Fruit fly (Drosophila melanogaster) whole organism, embryonic: ENCODE data around the gene sosie.
A peak's percentile ranks its signal among the peaks of the same experiment; 100 is the strongest.

ENCODE experiments used
- CG1024 ChIP-seq: fragments of 200-800 bp; sonication (Bioruptor generic); IDR thresholded peaks from 2 replicates; pipeline ENCODE4 v1.3.6; 2022; ENCODE audit warnings: missing biosample characterization, missing genetic modification characterization
- CG10267 ChIP-seq: fragments of 200-800 bp; sonication (Bioruptor generic); optimal IDR thresholded peaks from 2 replicates; lab custom pipeline; 2018; ENCODE audit warnings: missing biosample characterization, mild to moderate bottlenecking, missing genetic modification characterization, moderate library complexity
- CG10543 ChIP-seq: fragments of 200-800 bp; sonication (Bioruptor generic); optimal IDR thresholded peaks from 3 replicates; lab custom pipeline; 2017; ENCODE audit warnings: missing biosample characterization, mild to moderate bottlenecking, missing genetic modification characterization, moderate library complexity
- CG10959 ChIP-seq: fragments of 200-800 bp; sonication (Bioruptor generic); IDR thresholded peaks from 2 replicates; pipeline ENCODE4 v1.3.6; 2022; ENCODE audit warnings: missing biosample characterization, missing genetic modification characterization
- CG11398 ChIP-seq: fragments of 200-800 bp; sonication (Bioruptor generic); optimal IDR thresholded peaks from 2 replicates; lab custom pipeline; 2016; ENCODE audit warnings: missing biosample characterization, missing genetic modification characterization
- CG13287 ChIP-seq: fragments of 200-800 bp; sonication (Bioruptor generic); IDR thresholded peaks from 2 replicates; pipeline ENCODE4 v1.3.6; 2022; ENCODE audit warnings: missing biosample characterization, missing genetic modification characterization; ENCODE audit not compliant: partially characterized antibody
- CG13296 ChIP-seq: fragments of 200-800 bp; sonication (Bioruptor generic); optimal IDR thresholded peaks from 3 replicates; lab custom pipeline; 2018; ENCODE audit warnings: missing biosample characterization, mild to moderate bottlenecking, missing genetic modification characterization
- CG13775 ChIP-seq: fragments of 200-800 bp; sonication (Bioruptor generic); optimal IDR thresholded peaks from 3 replicates; lab custom pipeline; 2017; ENCODE audit warnings: missing biosample characterization, mild to moderate bottlenecking, missing genetic modification characterization
- CG1529 ChIP-seq: fragments of 200-800 bp; sonication (Bioruptor generic); optimal IDR thresholded peaks from 3 replicates; lab custom pipeline; 2018; ENCODE audit warnings: missing biosample characterization, missing genetic modification characterization
- CG1602 ChIP-seq: fragments of 200-800 bp; sonication (Bioruptor generic); optimal IDR thresholded peaks from 3 replicates; lab custom pipeline; 2016; ENCODE audit warnings: missing biosample characterization, missing genetic modification characterization
- CG16779 ChIP-seq: fragments of 200-800 bp; sonication (Bioruptor generic); IDR thresholded peaks from 2 replicates; pipeline ENCODE4 v1.3.6; 2022; ENCODE audit warnings: missing biosample characterization, missing genetic modification characterization
- CG17912 ChIP-seq: fragments of 200-800 bp; sonication (Bioruptor generic); optimal IDR thresholded peaks from 2 replicates; lab custom pipeline; 2018; ENCODE audit warnings: missing biosample characterization, mild to moderate bottlenecking, missing genetic modification characterization
- CG2202 ChIP-seq: fragments of 200-800 bp; sonication (Bioruptor generic); optimal IDR thresholded peaks from 2 replicates; lab custom pipeline; 2018; ENCODE audit warnings: missing biosample characterization, mild to moderate bottlenecking, missing genetic modification characterization
- CG30020 ChIP-seq: fragments of 200-800 bp; optimal IDR thresholded peaks from 2 replicates; lab custom pipeline; 2019; ENCODE audit warnings: missing biosample characterization, mild to moderate bottlenecking, missing genetic modification characterization, moderate library complexity
- CG42726 ChIP-seq: fragments of 200-800 bp; sonication (Bioruptor generic); IDR thresholded peaks from 2 replicates; pipeline ENCODE4 v1.3.6; 2022; ENCODE audit warnings: missing biosample characterization, missing genetic modification characterization; ENCODE audit not compliant: partially characterized antibody
- CG4854 ChIP-seq: fragments of 200-800 bp; sonication (Bioruptor generic); optimal IDR thresholded peaks from 2 replicates; lab custom pipeline; 2016; ENCODE audit warnings: missing biosample characterization, missing genetic modification characterization, inconsistent platforms
- CG5953 ChIP-seq: fragments of 200-800 bp; sonication (Bioruptor generic); IDR thresholded peaks from 2 replicates; pipeline ENCODE4 v1.3.6; 2022; ENCODE audit warnings: missing biosample characterization, missing genetic modification characterization
- CG6272 ChIP-seq: fragments of 200-800 bp; sonication (Bioruptor generic); IDR thresholded peaks from 2 replicates; pipeline ENCODE4 v1.3.6; 2022; ENCODE audit warnings: missing biosample characterization, missing genetic modification characterization
- CG6654 ChIP-seq: fragments of 200-800 bp; sonication (Bioruptor generic); optimal IDR thresholded peaks from 2 replicates; lab custom pipeline; 2017; ENCODE audit warnings: missing biosample characterization, mild to moderate bottlenecking, missing genetic modification characterization
- CG8089 ChIP-seq: fragments of 200-800 bp; sonication (Bioruptor generic); optimal IDR thresholded peaks from 3 replicates; lab custom pipeline; 2016; ENCODE audit warnings: missing biosample characterization, missing genetic modification characterization
- Dfd ChIP-seq, 2 experiments: fragments of >200 bp; optimal IDR thresholded peaks; 2 replicates each; lab custom pipeline; 2017; ENCODE audit warnings: missing biosample characterization in 2 of 2, missing genetic modification characterization in 2 of 2
- Dip3 ChIP-seq: fragments of 200-800 bp; sonication (Bioruptor generic); optimal IDR thresholded peaks from 3 replicates; lab custom pipeline; 2016; ENCODE audit warnings: missing biosample characterization, missing genetic modification characterization
- Dll ChIP-seq: fragments of 200-800 bp; sonication (Bioruptor generic); IDR thresholded peaks from 4 replicates; pipeline ENCODE4 v1.3.6; 2022; ENCODE audit warnings: missing biosample characterization, missing genetic modification characterization; ENCODE audit not compliant: partially characterized antibody
- E2f1 ChIP-seq: fragments of 200-800 bp; sonication (Bioruptor generic); IDR thresholded peaks from 2 replicates; pipeline ENCODE4 v1.3.6; 2022; ENCODE audit warnings: missing biosample characterization, missing genetic modification characterization
- Kr ChIP-seq: fragments of 200-800 bp; sonication (Bioruptor generic); optimal IDR thresholded peaks from 2 replicates; lab custom pipeline; 2017; ENCODE audit warnings: missing biosample characterization, mild to moderate bottlenecking, missing genetic modification characterization
- Myb ChIP-seq: fragments of 200-800 bp; sonication (Bioruptor generic); optimal IDR thresholded peaks from 2 replicates; lab custom pipeline; 2016; ENCODE audit warnings: missing biosample characterization, missing genetic modification characterization
- Nf-YB ChIP-seq: fragments of 200-800 bp; sonication (Bioruptor generic); optimal IDR thresholded peaks from 3 replicates; lab custom pipeline; 2019; ENCODE audit warnings: missing biosample characterization, mild to moderate bottlenecking, missing genetic modification characterization, moderate library complexity
- Stat92E ChIP-seq, 3 experiments: fragments of >200 bp in 2 of 3; fragments of 200-800 bp in 1 of 3; sonication (Bioruptor generic) in 1 of 3; optimal IDR thresholded peaks; 2 replicates each; lab custom pipeline; 2017 to 2019; ENCODE audit warnings: missing biosample characterization in 3 of 3, missing genetic modification characterization in 3 of 3, mild to moderate bottlenecking in 1 of 3, moderate library complexity in 1 of 3
- Trl ChIP-seq, 3 experiments: fragments of >200 bp in 2 of 3; fragments of 200-800 bp in 1 of 3; sonication (Bioruptor generic) in 1 of 3; optimal IDR thresholded peaks; 2 replicates in 1 of 3; 3 replicates in 2 of 3; lab custom pipeline; 2016 to 2017; ENCODE audit warnings: missing biosample characterization in 1 of 3, missing genetic modification characterization in 1 of 3
- ac ChIP-seq: fragments of 200-800 bp; sonication (Bioruptor generic); optimal IDR thresholded peaks from 3 replicates; lab custom pipeline; 2017; ENCODE audit warnings: missing biosample characterization, mild to moderate bottlenecking, missing genetic modification characterization
- ato ChIP-seq: fragments of 200-800 bp; sonication (Bioruptor generic); IDR thresholded peaks from 2 replicates; pipeline ENCODE4 v1.3.6; 2022; ENCODE audit warnings: missing biosample characterization, missing genetic modification characterization; ENCODE audit not compliant: partially characterized antibody
- bab2 ChIP-seq: fragments of 200-800 bp; sonication (Bioruptor generic); optimal IDR thresholded peaks from 2 replicates; lab custom pipeline; 2016; ENCODE audit warnings: missing biosample characterization, missing genetic modification characterization
- crol ChIP-seq: fragments of 200-800 bp; sonication (Bioruptor generic); IDR thresholded peaks from 2 replicates; pipeline ENCODE4 v1.3.6; 2022; ENCODE audit warnings: missing biosample characterization, missing genetic modification characterization
- danr ChIP-seq: fragments of 200-800 bp; sonication (Bioruptor generic); IDR thresholded peaks from 2 replicates; pipeline ENCODE4 v1.3.6; 2022; ENCODE audit warnings: missing biosample characterization, missing genetic modification characterization
- dmrt99B ChIP-seq: fragments of 200-800 bp; sonication (Bioruptor generic); optimal IDR thresholded peaks from 2 replicates; lab custom pipeline; 2018; ENCODE audit warnings: missing biosample characterization, mild to moderate bottlenecking, missing genetic modification characterization, moderate library complexity
- fd102C ChIP-seq: fragments of 200-800 bp; sonication (Bioruptor generic); optimal IDR thresholded peaks from 2 replicates; lab custom pipeline; 2018; ENCODE audit warnings: missing biosample characterization, mild to moderate bottlenecking, missing genetic modification characterization, moderate library complexity
- grn ChIP-seq: fragments of 200-800 bp; sonication (Bioruptor generic); optimal IDR thresholded peaks from 3 replicates; lab custom pipeline; 2017; ENCODE audit warnings: missing biosample characterization, missing genetic modification characterization
- nerfin-2 ChIP-seq: fragments of 200-800 bp; sonication (Bioruptor generic); IDR thresholded peaks from 2 replicates; pipeline ENCODE4 v1.3.6; 2022; ENCODE audit warnings: missing biosample characterization, missing genetic modification characterization; ENCODE audit not compliant: partially characterized antibody
- psq ChIP-seq: fragments of 200-800 bp; sonication (Bioruptor generic); optimal IDR thresholded peaks from 2 replicates; lab custom pipeline; 2017; ENCODE audit warnings: missing biosample characterization, missing genetic modification characterization
- ranshi ChIP-seq: fragments of 200-800 bp; sonication (Bioruptor generic); IDR thresholded peaks from 2 replicates; pipeline ENCODE4 v1.3.6; 2022; ENCODE audit warnings: missing biosample characterization, missing genetic modification characterization
- ro ChIP-seq: fragments of 200-800 bp; sonication (Bioruptor generic); IDR thresholded peaks from 2 replicates; pipeline ENCODE4 v1.3.6; 2022; ENCODE audit warnings: missing biosample characterization, missing genetic modification characterization
- seq ChIP-seq: fragments of 200-800 bp; sonication (Bioruptor generic); IDR thresholded peaks from 2 replicates; pipeline ENCODE4 v1.3.6; 2022; ENCODE audit warnings: missing biosample characterization, missing genetic modification characterization
- slbo ChIP-seq: fragments of 200-800 bp; sonication (Bioruptor generic); IDR thresholded peaks from 2 replicates; pipeline ENCODE4 v1.3.6; 2022; ENCODE audit warnings: missing biosample characterization, missing genetic modification characterization
- sna ChIP-seq: fragments of 200-800 bp; sonication (Bioruptor generic); IDR thresholded peaks from 2 replicates; pipeline ENCODE4 v1.3.6; 2022; ENCODE audit warnings: missing biosample characterization, missing genetic modification characterization; ENCODE audit not compliant: partially characterized antibody
- sob ChIP-seq: fragments of 200-800 bp; sonication (Bioruptor generic); IDR thresholded peaks from 2 replicates; pipeline ENCODE4 v1.3.6; 2022; ENCODE audit warnings: missing biosample characterization, missing genetic modification characterization
- tap ChIP-seq: fragments of 200-800 bp; optimal IDR thresholded peaks from 3 replicates; lab custom pipeline; 2019; ENCODE audit warnings: missing biosample characterization, mild to moderate bottlenecking, missing genetic modification characterization, moderate library complexity
- trh ChIP-seq: fragments of 200-800 bp; sonication (Bioruptor generic); optimal IDR thresholded peaks from 2 replicates; lab custom pipeline; 2016; ENCODE audit warnings: missing biosample characterization, missing genetic modification characterization
- unpg ChIP-seq: fragments of 200-800 bp; sonication (Bioruptor generic); optimal IDR thresholded peaks from 3 replicates; lab custom pipeline; 2018; ENCODE audit warnings: missing biosample characterization, mild to moderate bottlenecking, missing genetic modification characterization, moderate library complexity

sosie gene

dm6 chr3R:24875939-24876842 is 42.4 kb downstream of the sosie start, which contains the start of gene CG3744 (continued):
- TF ChIP-seq bab2 (peak; percentile 75), fd102C (no peak), CG10543 (GFP tag; lab: Kevin White, UChicago) (peak; percentile 93), sob (GFP tag; lab: Robert Waterston, UW) (peak; percentile 96), CG10959 (peak; percentile 88), CG6654 (GFP tag; lab: Kevin White, UChicago) (peak; percentile 57), psq (GFP tag; lab: Kevin White, UChicago) (peak; percentile 70), Dfd (GFP tag; optimal IDR thresholded peaks at IDR 0.05; lab: Kevin White, UChicago) (peak in 1 of 2 experiments; percentile 71), CG10267 (tag; lab: Kevin White, UChicago) (peak; percentile 85), unpg (GFP tag; lab: Kevin White, UChicago) (peak; percentile 90), CG13296 (GFP tag; lab: Kevin White, UChicago) (peak; percentile 90), CG1529 (GFP tag; lab: Kevin White, UChicago) (peak; percentile 66), Kr (GFP tag; lab: Kevin White, UChicago) (no peak), Nf-YB (GFP tag; lab: Kevin White, UChicago) (peak; percentile 74), CG11398 (peak; percentile 27), CG13775 (peak; percentile 89), ato (peak; percentile 77), CG8089 (GFP tag; lab: Kevin White, UChicago) (peak; percentile 64), Stat92E (GFP tag; optimal IDR thresholded peaks at IDR 0.05; lab: Kevin White, UChicago) (no peak), E2f1 (peak; percentile 88), seq (GFP tag; lab: Robert Waterston, UW) (peak; percentile 82), slbo (GFP tag; lab: Robert Waterston, UW) (peak; percentile 99), CG6272 (GFP tag; lab: Robert Waterston, UW) (peak; percentile 96), CG42726 (GFP tag; lab: Robert Waterston, UW) (peak; percentile 92), ro (GFP tag; lab: Robert Waterston, UW) (peak; percentile 90), trh (GFP tag; lab: Kevin White, UChicago) (peak; percentile 76), CG30020 (tag; lab: Kevin White, UChicago) (peak; percentile 72), sna (peak; percentile 93), CG1024 (GFP tag; lab: Robert Waterston, UW) (peak; percentile 85), nerfin-2 (GFP tag; lab: Robert Waterston, UW) (peak; percentile 65), grn (GFP tag; lab: Kevin White, UChicago) (peak; percentile 0), CG4854 (GFP tag; lab: Kevin White, UChicago) (no peak), Trl (optimal IDR thresholded peaks at IDR 0.05; lab: Kevin White, UChicago) (peak in 1 of 2 experiments; percentile 57), Trl (GFP tag; optimal IDR thresholded peaks at IDR 0.05; lab: Kevin White, UChicago) (peak; percentile 68), dmrt99B (tag; lab: Kevin White, UChicago) (peak; percentile 85), Dll (GFP tag; lab: Robert Waterston, UW) (peak; percentile 99), Dip3 (GFP tag; lab: Kevin White, UChicago) (peak; percentile 72), danr (GFP tag; lab: Robert Waterston, UW) (peak; percentile 73), CG13287 (peak; percentile 96), CG5953 (GFP tag; lab: Robert Waterston, UW) (peak; percentile 88), CG17912 (GFP tag; lab: Kevin White, UChicago) (peak; percentile 56), CG1602 (GFP tag; lab: Kevin White, UChicago) (peak; percentile 90), Myb (GFP tag; lab: Kevin White, UChicago) (peak; percentile 47), ranshi (GFP tag; lab: Robert Waterston, UW) (peak; percentile 95), tap (peak; percentile 85), crol (GFP tag; lab: Robert Waterston, UW) (peak; percentile 44; the same call in 1 of the 2 replicates), CG16779 (GFP tag; lab: Robert Waterston, UW) (peak; percentile 83), CG2202 (tag; lab: Kevin White, UChicago) (peak; percentile 57), ac (GFP tag; lab: Kevin White, UChicago) (peak; percentile 20)
